Worm (Caenorhabditis elegans) whole organism, midembryonic: Measurements from ENCODE around the gene aptf-1.
A peak's percentile ranks its signal among the peaks of the same experiment; 100 is the strongest.

ENCODE experiments used
- T22C8.4 ChIP-seq: fragments of 200-800 bp; sonication (Bioruptor generic); IDR thresholded peaks from 2 replicates; pipeline ENCODE4 v1.3.6; 2022; ENCODE audit warnings: missing genetic modification characterization, missing compliant biosample characterization
- cog-1 ChIP-seq: sonication (generic microtip); optimal IDR thresholded peaks from 2 replicates; lab custom pipeline; 2016; ENCODE audit warnings: missing genetic modification characterization, missing compliant biosample characterization
- flt-1 ChIP-seq: fragments of 200-800 bp; sonication (Bioruptor generic); IDR thresholded peaks from 2 replicates; pipeline ENCODE4 v1.3.6; 2022; ENCODE audit warnings: missing genetic modification characterization, missing compliant biosample characterization
- klf-2 ChIP-seq: fragments of 200-800 bp; sonication (Bioruptor generic); conservative IDR thresholded peaks from 2 replicates; pipeline ENCODE4 v1.3.6; 2022; ENCODE audit warnings: missing genetic modification reagents, missing genetic modification characterization, missing compliant biosample characterization
- med-1 ChIP-seq: sonication (generic microtip); optimal IDR thresholded peaks from 2 replicates; lab custom pipeline; 2017; ENCODE audit warnings: missing genetic modification characterization, mild to moderate bottlenecking, missing compliant biosample characterization, antibody characterized with exemption, missing genetic modification reagents; ENCODE audit not compliant: insufficient read depth
- ref-1 ChIP-seq: fragments of 200-800 bp; sonication (Bioruptor generic); conservative IDR thresholded peaks from 2 replicates; pipeline ENCODE4 v1.3.6; 2022; ENCODE audit warnings: missing genetic modification reagents, missing genetic modification characterization, missing compliant biosample characterization
- tab-1 ChIP-seq: fragments of 200-800 bp; sonication (Bioruptor generic); IDR thresholded peaks from 2 replicates; pipeline ENCODE4 v1.3.6; 2022; ENCODE audit warnings: missing genetic modification characterization, missing compliant biosample characterization
- ztf-23 ChIP-seq: fragments of 200-800 bp; sonication (Bioruptor generic); IDR thresholded peaks from 2 replicates; pipeline ENCODE4 v1.3.6; 2022; ENCODE audit warnings: missing genetic modification reagents, missing genetic modification characterization, missing compliant biosample characterization
- ztf-29 ChIP-seq: fragments of 200-800 bp; sonication (Bioruptor generic); IDR thresholded peaks from 2 replicates; pipeline ENCODE4 v1.3.6; 2022; ENCODE audit warnings: missing genetic modification reagents, missing genetic modification characterization, missing compliant biosample characterization

The aptf-1 gene

DNA sequence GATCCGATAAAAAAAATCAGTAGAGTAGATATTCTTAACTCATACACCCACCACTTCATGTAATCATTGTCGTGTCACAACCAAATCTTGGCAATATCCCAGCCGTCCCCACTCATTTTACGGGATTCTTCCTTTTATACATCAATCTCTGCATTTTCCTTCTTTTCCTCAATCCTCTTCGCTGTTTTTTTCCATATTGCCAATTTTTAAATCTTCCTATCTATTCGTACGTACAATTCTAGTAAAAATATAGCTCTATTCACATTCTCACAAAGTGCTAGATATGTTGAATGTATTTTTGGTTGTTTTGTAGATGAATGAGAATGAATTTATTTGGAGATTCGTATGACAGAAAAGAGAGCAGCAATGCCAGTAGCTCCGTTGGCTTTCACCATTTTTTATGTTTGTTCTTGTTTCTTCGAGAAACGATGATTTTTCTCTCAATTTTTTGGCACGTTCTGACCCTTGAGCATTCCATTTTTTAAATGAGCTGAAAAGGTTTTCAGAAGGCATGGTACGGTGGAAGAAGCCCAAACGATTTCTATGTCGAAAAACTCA is 20.5 kb downstream of the aptf-1 start, which contains the start of gene T28D9.16:
Gene T28D9.16, plus strand, starts transcription at position 508 of the 558 bp plus-strand sequence.
- TF ChIP-seq ztf-23 (no peak), tab-1 (no peak), ztf-29 (no peak), med-1 (GFP tag; lab: Kevin White, UChicago) (no peak), flt-1 (GFP tag; lab: Robert Waterston, UW) (no peak), T22C8.4 (GFP tag; lab: Robert Waterston, UW) (no peak)

DNA sequence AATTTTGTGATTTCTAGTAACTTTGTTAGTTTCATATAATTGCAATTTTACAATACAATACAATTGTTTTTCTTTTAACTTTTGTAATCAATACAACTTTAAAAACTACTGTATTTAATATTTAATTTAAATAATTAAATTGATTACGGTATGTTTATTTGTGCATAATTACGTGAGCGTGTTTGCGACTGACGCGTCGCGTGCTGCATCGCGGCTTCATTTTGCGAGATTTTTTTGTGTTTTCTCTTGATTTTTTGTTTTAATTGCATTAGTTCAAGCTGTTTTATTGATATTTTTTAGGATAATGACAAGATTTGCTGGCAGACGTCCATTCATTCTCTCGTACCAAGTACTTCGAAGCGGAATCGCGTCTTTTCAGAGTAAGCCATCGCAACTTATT is 21.9 kb downstream of the aptf-1 start, which contains the start of gene T28D9.4:
Gene T28D9.4, plus strand, starts transcription at position 301 of the 400 bp plus-strand sequence.
- TF ChIP-seq ztf-23 (no peak), T22C8.4 (GFP tag; lab: Robert Waterston, UW) (no peak), flt-1 (GFP tag; lab: Robert Waterston, UW) (no peak), ztf-29 (no peak), ref-1 (no peak)

DNA sequence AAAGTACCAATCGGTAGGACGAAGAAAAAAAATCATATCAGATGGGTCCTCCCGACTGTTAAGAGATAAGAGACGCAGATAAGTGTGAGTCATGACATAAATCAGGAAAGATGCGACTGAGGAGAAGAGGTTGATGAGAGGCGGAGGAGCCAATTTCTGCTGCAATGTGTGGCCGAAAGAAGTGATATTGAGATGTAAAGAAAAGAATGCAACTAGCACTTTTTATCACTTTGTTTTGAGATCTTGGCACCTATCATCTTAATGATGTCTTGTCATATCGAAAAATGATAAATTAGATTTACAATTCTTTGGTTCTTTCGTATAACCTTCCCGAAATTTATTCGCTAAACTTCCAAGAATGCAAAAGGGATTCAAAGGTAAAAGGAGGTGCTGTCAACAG is 27.3 kb downstream of the aptf-1 start, which contains the start of gene del-10:
Gene del-10, minus strand, starts transcription at position 24 of the 400 bp plus-strand sequence.
- TF ChIP-seq cog-1 (tag; lab: Kevin White, UChicago) (no peak), flt-1 (GFP tag; lab: Robert Waterston, UW) (no peak), tab-1 (no peak), med-1 (GFP tag; lab: Kevin White, UChicago) (no peak), klf-2 (GFP tag; lab: Robert Waterston, UW) (no peak), T22C8.4 (GFP tag; lab: Robert Waterston, UW) (no peak), ref-1 (no peak), ztf-23 (no peak), ztf-29 (no peak)

DNA sequence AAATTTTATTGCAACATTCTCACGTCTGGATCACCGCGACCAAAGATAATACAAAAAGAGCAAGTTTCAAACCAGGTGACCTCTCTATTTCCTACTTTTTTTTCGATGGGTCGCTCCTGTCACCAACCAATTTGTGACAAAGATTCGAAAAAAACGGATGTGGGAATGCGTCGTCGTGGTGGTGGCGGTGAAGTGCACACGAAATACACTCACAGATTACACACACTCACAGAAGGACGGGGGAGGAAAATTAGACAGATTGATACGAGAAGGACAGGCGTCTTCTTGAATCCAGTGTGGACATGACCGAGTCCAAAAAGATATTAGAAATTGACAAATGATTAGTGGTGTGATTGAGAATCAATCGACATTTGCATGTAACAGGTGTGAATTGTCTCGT is 28.0 kb downstream of the aptf-1 start:
- no peak for TF ChIP-seq T22C8.4 (GFP tag; lab: Robert Waterston, UW)
- no peak for TF ChIP-seq med-1 (GFP tag; lab: Kevin White, UChicago)
- no peak for TF ChIP-seq flt-1 (GFP tag; lab: Robert Waterston, UW)
- TF ChIP-seq klf-2 (GFP tag; lab: Robert Waterston, UW) = no peak
- no peak for TF ChIP-seq cog-1 (tag; lab: Kevin White, UChicago)
- no peak for TF ChIP-seq ztf-23
- no peak for TF ChIP-seq tab-1
- TF ChIP-seq ztf-29 = no peak
- no peak for TF ChIP-seq ref-1

DNA sequence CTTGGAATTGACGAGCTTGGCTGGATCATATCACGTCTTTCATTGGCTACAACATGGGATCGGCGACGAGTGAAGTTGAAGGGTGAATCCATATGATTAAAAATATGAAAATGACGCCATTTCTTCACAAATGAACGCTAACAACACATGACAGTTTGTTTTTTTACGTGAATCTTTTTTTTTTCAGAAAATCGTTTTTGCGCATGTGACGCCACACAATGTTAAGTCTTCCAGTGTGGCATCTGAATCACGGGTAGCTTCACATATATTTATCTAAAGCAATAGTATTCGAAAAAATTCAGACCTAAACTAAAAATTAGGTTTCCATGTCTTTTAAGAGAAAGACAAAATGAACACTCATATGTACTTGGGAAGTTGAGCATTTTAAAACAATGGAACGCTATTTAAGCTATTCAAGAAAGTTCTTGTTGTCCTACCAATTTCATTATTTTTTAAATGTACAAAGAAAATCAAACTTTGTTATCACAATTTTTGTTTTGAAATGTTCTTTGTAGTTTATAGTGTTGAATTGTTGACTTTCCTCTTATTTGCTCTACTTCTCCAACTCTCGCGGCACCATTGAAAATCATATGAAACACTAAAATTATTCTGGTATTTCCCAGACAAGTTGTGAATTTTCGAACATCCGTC is 30.2 kb downstream of the aptf-1 start, which contains the start of the genes lido-16 and plpp-1.2:
Gene lido-16, minus strand, starts transcription at position 101 of the 651 bp plus-strand sequence.
Gene plpp-1.2, plus strand, starts transcription at position 601 of the 651 bp plus-strand sequence.
- TF ChIP-seq T22C8.4 (GFP tag; lab: Robert Waterston, UW) (no peak), ztf-29 (no peak), ref-1 (no peak), med-1 (GFP tag; lab: Kevin White, UChicago) (no peak), flt-1 (GFP tag; lab: Robert Waterston, UW) (no peak), cog-1 (tag; lab: Kevin White, UChicago) (no peak), ztf-23 (no peak), klf-2 (GFP tag; lab: Robert Waterston, UW) (no peak), tab-1 (no peak)

DNA sequence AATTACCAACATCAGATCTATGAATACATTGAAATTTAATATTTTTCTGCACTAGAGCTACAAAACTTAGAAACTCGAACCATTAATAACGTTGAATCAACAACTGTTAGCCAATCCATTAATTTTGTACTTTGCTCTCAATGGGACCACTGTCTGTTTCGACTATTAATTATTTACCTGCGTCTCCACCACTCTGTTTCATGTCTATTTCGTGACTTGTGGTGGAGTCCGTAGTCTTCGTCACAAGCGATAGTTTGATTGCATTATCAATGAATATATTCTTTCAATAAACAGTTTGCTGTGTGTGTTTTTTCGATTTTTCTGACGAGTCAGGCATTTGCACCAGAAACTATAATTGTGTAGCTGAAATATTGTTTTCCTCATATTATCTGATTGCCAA is 31.6 kb downstream of the aptf-1 start:
- TF ChIP-seq ztf-29 (no peak), ref-1 (no peak), klf-2 (GFP tag; lab: Robert Waterston, UW) (no peak), flt-1 (GFP tag; lab: Robert Waterston, UW) (no peak), cog-1 (tag; lab: Kevin White, UChicago) (no peak), T22C8.4 (GFP tag; lab: Robert Waterston, UW) (no peak), tab-1 (no peak), ztf-23 (no peak), med-1 (GFP tag; lab: Kevin White, UChicago) (no peak)

DNA sequence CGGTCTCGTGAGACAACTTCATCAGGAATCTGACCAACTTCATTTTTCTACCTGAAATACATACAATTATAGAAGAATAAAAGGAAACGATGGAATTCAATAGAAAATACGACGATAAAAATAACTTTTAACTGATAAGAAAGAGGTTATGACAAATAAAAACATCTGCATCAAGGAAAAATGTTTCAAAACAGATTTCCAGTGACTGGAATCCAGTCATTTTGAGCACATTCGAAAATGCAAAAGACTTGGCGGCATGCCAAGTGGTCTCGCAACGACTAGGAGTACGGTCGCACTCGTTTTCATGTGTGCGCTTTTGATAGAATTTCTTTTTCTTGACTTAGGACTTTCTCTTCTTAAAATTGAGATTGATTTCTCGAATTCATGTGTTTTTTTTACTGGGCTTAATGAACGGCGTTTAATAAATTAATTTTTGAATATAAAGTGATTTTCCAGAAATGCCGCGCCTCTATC is 35.0 kb downstream of the aptf-1 start, which contains the start of the genes snr-3 and rsp-5:
Gene snr-3, minus strand, starts transcription at position 51 of the 474 bp plus-strand sequence.
Gene rsp-5, plus strand, starts transcription at position 455 of the 474 bp plus-strand sequence.
- TF ChIP-seq T22C8.4 (GFP tag; lab: Robert Waterston, UW) (no peak), med-1 (GFP tag; lab: Kevin White, UChicago) (no peak), ztf-23 (no peak), flt-1 (GFP tag; lab: Robert Waterston, UW) (no peak), tab-1 (no peak), cog-1 (tag; lab: Kevin White, UChicago) (no peak), klf-2 (GFP tag; lab: Robert Waterston, UW) (no peak), ztf-29 (no peak), ref-1 (no peak)

DNA sequence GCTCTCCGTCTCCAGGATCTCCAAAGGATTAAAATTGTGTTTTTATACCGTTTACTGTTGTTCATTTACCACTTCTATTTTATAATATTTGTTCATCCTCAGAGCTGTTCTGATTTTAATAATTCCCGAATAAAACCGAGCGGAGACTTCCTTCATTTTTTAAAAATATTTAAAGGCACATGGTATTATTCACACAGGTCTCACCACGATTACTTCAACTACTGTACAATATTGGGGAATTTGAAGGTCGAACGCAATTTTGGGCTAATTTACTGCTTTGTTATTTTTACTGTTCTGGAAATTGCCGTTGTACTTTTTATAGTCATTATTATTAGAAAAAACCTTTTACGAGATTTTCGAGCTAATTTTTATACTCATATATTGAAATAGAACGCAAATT is 36.4 kb downstream of the aptf-1 start:
- TF ChIP-seq T22C8.4 (GFP tag; lab: Robert Waterston, UW) = no peak

DNA sequence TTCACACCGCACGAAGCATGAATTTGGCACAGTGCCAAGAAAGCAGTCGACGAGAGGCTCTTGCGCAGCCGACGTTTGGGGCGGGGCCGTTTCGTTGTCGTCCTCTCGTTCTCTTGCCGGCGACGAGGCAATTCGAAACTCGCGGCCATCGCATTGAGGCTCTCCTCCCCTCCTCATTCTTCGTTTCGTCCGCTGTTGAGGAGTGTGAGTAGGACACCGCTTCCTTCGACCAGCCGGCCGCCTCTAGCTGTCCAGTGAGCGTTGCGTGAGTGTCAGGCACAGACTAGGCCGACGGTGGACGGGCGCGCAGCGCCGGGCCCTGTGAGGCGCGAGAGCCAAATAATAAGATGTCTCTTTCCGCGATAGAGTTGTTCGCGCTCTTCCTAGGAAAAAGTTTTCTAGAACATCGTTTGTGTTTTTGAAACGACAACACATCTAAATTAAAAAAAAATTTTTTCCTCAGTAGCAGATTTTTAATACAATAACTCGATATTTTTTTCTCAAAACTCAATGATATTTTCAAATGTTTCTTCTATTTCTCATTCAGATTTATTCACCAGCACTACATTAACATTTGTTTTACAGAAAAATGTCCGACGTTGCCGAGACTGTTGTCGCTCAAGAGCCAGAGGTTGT is 37.2 kb downstream of the aptf-1 start, which contains the start of the genes T28D9.11 and T28D9.1:
Gene T28D9.11, minus strand, starts transcription at position 177 of the 636 bp plus-strand sequence.
Gene T28D9.1, plus strand, starts transcription at position 586 of the 636 bp plus-strand sequence.
- TF ChIP-seq cog-1 (tag; lab: Kevin White, UChicago) = peak; percentile 29
- no peak for TF ChIP-seq T22C8.4 (GFP tag; lab: Robert Waterston, UW)
- no peak for TF ChIP-seq ref-1
- peak; percentile 65; the same call in 1 of the 2 replicates for TF ChIP-seq tab-1
- peak; percentile 7; the same call in 1 of the 2 replicates for TF ChIP-seq ztf-29
- no peak for TF ChIP-seq med-1 (GFP tag; lab: Kevin White, UChicago)
- no peak; the same call in 1 of the 2 replicates for TF ChIP-seq klf-2 (GFP tag; lab: Robert Waterston, UW)
- peak; percentile 64; the same call in 1 of the 2 replicates for TF ChIP-seq flt-1 (GFP tag; lab: Robert Waterston, UW)
- TF ChIP-seq ztf-23 = peak; percentile 64; the same call in 1 of the 2 replicates
